Worm (Caenorhabditis elegans) whole organism, young adult: ENCODE measurements around the gene C43F9.11.

Experiments
- F22D6.2 ChIP-seq: sonication (generic microtip); optimal IDR thresholded peaks from 2 replicates; lab custom pipeline; 2016; ENCODE audit warnings: mild to moderate bottlenecking, missing genetic modification characterization, missing compliant biosample characterization
- Y53F4B.3 ChIP-seq: fragments of 200-800 bp; sonication (Bioruptor generic); IDR thresholded peaks from 2 replicates; pipeline ENCODE4 v1.3.6; 2022; ENCODE audit warnings: missing genetic modification reagents, missing genetic modification characterization, missing compliant biosample characterization
- nhr-179 ChIP-seq: sonication (generic microtip); optimal IDR thresholded peaks from 2 replicates; lab custom pipeline; 2016; ENCODE audit warnings: mild to moderate bottlenecking, missing genetic modification characterization, missing compliant biosample characterization

DNA sequence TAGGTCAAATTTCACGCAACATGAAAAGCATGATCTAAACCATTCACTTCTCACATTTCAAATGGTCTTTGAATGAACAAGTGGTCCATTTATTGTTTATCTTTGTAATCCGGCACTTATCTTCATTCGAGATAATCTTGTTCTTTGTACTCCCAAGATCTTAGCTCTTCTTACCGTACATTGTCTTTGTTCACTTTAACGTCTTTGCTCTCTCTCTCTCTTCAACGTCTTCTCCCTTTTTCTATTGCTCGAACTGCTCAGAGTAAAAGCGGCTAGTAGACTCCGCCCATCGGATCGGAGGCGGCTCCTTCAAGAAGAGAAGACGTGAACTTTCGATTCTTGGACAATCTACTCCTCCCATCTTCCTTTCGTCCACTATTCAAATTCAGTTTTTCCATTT, 40.0 kb downstream of the C43F9.11 start, which contains the start of gene F56C4.1:
- TF ChIP-seq F22D6.2 (tag; lab: Kevin White, UChicago): no peak
- no peak for TF ChIP-seq Y53F4B.3 (GFP tag; lab: Robert Waterston, UW)
- no peak for TF ChIP-seq nhr-179 (tag; lab: Kevin White, UChicago)
